Worm (Caenorhabditis elegans) whole organism, L1 larva: ENCODE data around the gene hrg-4.

Source experiments
- Y116A8C.19 ChIP-seq: sonication (generic microtip); optimal IDR thresholded peaks from 2 replicates; lab custom pipeline; 2016; ENCODE audit warnings: missing compliant biosample characterization, missing genetic modification characterization, borderline replicate concordance
- aly-2 ChIP-seq: fragments of 150-350 bp; optimal IDR thresholded peaks from 2 replicates; lab custom pipeline; 2014; ENCODE audit warnings: missing biosample characterization, missing genetic modification characterization
- ama-1 ChIP-seq: fragments of 150-350 bp; optimal IDR thresholded peaks from 2 replicates; lab custom pipeline; 2014
- blmp-1 ChIP-seq: fragments of 150-350 bp; optimal IDR thresholded peaks from 2 replicates; lab custom pipeline; 2014; ENCODE audit warnings: missing biosample characterization, missing genetic modification characterization
- ceh-8 ChIP-seq: fragments of 200-800 bp; sonication (Bioruptor generic); optimal IDR thresholded peaks from 2 replicates; lab custom pipeline; 2018; ENCODE audit warnings: mild to moderate bottlenecking, missing genetic modification characterization, moderate library complexity, missing compliant biosample characterization
- ceh-90 ChIP-seq: sonication (generic microtip); optimal IDR thresholded peaks from 2 replicates; lab custom pipeline; 2016; ENCODE audit warnings: missing genetic modification characterization, missing compliant biosample characterization
- dpl-1 ChIP-seq, 3 experiments: fragments of 150-350 bp in 2 of 3; sonication (generic microtip) in 1 of 3; optimal IDR thresholded peaks; 2 replicates each; lab custom pipeline; 2014 to 2017; ENCODE audit warnings: missing biosample characterization in 3 of 3, missing genetic modification characterization in 3 of 3, missing genetic modification reagents in 3 of 3
- efl-1 ChIP-seq, 4 experiments: fragments of 150-350 bp; optimal IDR thresholded peaks in 3 of 4; peaks in 1 of 4; 1 replicate in 1 of 4; 2 replicates in 3 of 4; lab custom pipeline; 2014; ENCODE audit warnings: missing biosample characterization in 2 of 4, missing genetic modification characterization in 2 of 4, missing genetic modification reagents in 2 of 4
- elt-3 ChIP-seq, 6 experiments: fragments of 150-350 bp in 1 of 6; sonication (generic microtip); optimal IDR thresholded peaks; 2 replicates each; lab custom pipeline; 2017 to 2018; ENCODE audit warnings: missing biosample characterization in 6 of 6, missing genetic modification characterization in 6 of 6, inconsistent platforms in 1 of 6
- fkh-10 ChIP-seq: sonication (generic microtip); optimal IDR thresholded peaks from 2 replicates; lab custom pipeline; 2017; ENCODE audit warnings: missing biosample characterization, missing genetic modification reagents, missing genetic modification characterization
- fos-1 ChIP-seq: fragments of 150-350 bp; optimal IDR thresholded peaks from 2 replicates; lab custom pipeline; 2014; ENCODE audit warnings: missing biosample characterization, missing genetic modification characterization
- hlh-17 ChIP-seq: fragments of 200-800 bp; sonication (Bioruptor generic); optimal IDR thresholded peaks from 2 replicates; lab custom pipeline; 2018; ENCODE audit warnings: missing genetic modification characterization, mild to moderate bottlenecking, missing compliant biosample characterization, moderate library complexity, borderline replicate concordance
- hpl-2 ChIP-seq: fragments of 150-350 bp; optimal IDR thresholded peaks from 2 replicates; lab custom pipeline; 2014; ENCODE audit warnings: missing biosample characterization, missing genetic modification reagents, missing genetic modification characterization
- isw-1 ChIP-seq: fragments of 200-800 bp; sonication (Bioruptor generic); IDR thresholded peaks from 2 replicates; pipeline ENCODE4 v1.3.6; 2022; ENCODE audit warnings: missing genetic modification characterization, missing compliant biosample characterization
- jun-1 ChIP-seq: fragments of 150-350 bp; optimal IDR thresholded peaks from 2 replicates; lab custom pipeline; 2014; ENCODE audit warnings: missing biosample characterization, missing genetic modification reagents, missing genetic modification characterization
- lin-13 ChIP-seq: fragments of 150-350 bp; optimal IDR thresholded peaks from 2 replicates; lab custom pipeline; 2014; ENCODE audit warnings: missing biosample characterization, missing genetic modification reagents, missing genetic modification characterization
- lin-14 ChIP-seq: fragments of 200-800 bp; sonication (Bioruptor generic); optimal IDR thresholded peaks from 2 replicates; lab custom pipeline; 2018; ENCODE audit warnings: mild to moderate bottlenecking, missing genetic modification characterization, moderate library complexity, missing compliant biosample characterization
- lin-35 ChIP-seq, 2 experiments: fragments of 150-350 bp; optimal IDR thresholded peaks; 2 replicates each; lab custom pipeline; 2014; ENCODE audit warnings: missing biosample characterization in 2 of 2, missing genetic modification characterization in 2 of 2, missing genetic modification reagents in 2 of 2
- lin-39 ChIP-seq: fragments of 150-350 bp; optimal IDR thresholded peaks from 2 replicates; lab custom pipeline; 2014; ENCODE audit warnings: missing biosample characterization, missing genetic modification reagents, missing genetic modification characterization
- lsy-2 ChIP-seq, 2 experiments: fragments of 150-350 bp; optimal IDR thresholded peaks; 2 replicates each; lab custom pipeline; 2014; ENCODE audit warnings: missing biosample characterization in 2 of 2, missing genetic modification characterization in 2 of 2
- mdl-1 ChIP-seq, 2 experiments: fragments of 150-350 bp; optimal IDR thresholded peaks; 2 replicates each; lab custom pipeline; 2014 to 2017; ENCODE audit warnings: missing biosample characterization in 2 of 2, missing genetic modification characterization in 2 of 2, inconsistent platforms in 1 of 2
- mep-1 ChIP-seq: fragments of 150-350 bp; optimal IDR thresholded peaks from 2 replicates; lab custom pipeline; 2014; ENCODE audit warnings: missing biosample characterization, missing genetic modification characterization
- nhr-11 ChIP-seq: fragments of 150-350 bp; optimal IDR thresholded peaks from 2 replicates; lab custom pipeline; 2014; ENCODE audit warnings: missing biosample characterization, missing genetic modification characterization
- nhr-20 ChIP-seq: sonication (generic microtip); optimal IDR thresholded peaks from 2 replicates; lab custom pipeline; 2016; ENCODE audit warnings: mild to moderate bottlenecking, missing genetic modification characterization, missing compliant biosample characterization
- nhr-237 ChIP-seq: fragments of 150-350 bp; optimal IDR thresholded peaks from 2 replicates; lab custom pipeline; 2014; ENCODE audit warnings: missing biosample characterization, missing genetic modification characterization
- nhr-28 ChIP-seq: fragments of 150-350 bp; optimal IDR thresholded peaks from 2 replicates; lab custom pipeline; 2014; ENCODE audit warnings: missing biosample characterization, missing genetic modification characterization
- nhr-47 ChIP-seq: sonication (generic microtip); optimal IDR thresholded peaks from 2 replicates; lab custom pipeline; 2016; ENCODE audit warnings: mild to moderate bottlenecking, missing genetic modification characterization, moderate library complexity, missing compliant biosample characterization
- nhr-71 ChIP-seq: sonication (generic microtip); optimal IDR thresholded peaks from 2 replicates; lab custom pipeline; 2016; ENCODE audit warnings: mild to moderate bottlenecking, missing genetic modification characterization, moderate library complexity, missing compliant biosample characterization
- nhr-85 ChIP-seq: sonication (generic microtip); peaks from one replicate; lab custom pipeline; 2016; ENCODE audit warnings: missing genetic modification characterization, inconsistent platforms, missing compliant biosample characterization
- rnt-1 ChIP-seq: sonication (generic microtip); optimal IDR thresholded peaks from 2 replicates; lab custom pipeline; 2016; ENCODE audit warnings: mild to moderate bottlenecking, missing genetic modification characterization, moderate library complexity, missing compliant biosample characterization
- skn-1 ChIP-seq: fragments of 150-350 bp; optimal IDR thresholded peaks from 2 replicates; lab custom pipeline; 2014; ENCODE audit warnings: missing biosample characterization, missing genetic modification characterization
- snpc-4 ChIP-seq: fragments of 150-350 bp; optimal IDR thresholded peaks from 2 replicates; lab custom pipeline; 2014; ENCODE audit warnings: missing biosample characterization, missing genetic modification characterization
- snu-23 ChIP-seq: sonication (generic microtip); optimal IDR thresholded peaks from 2 replicates; lab custom pipeline; 2016; ENCODE audit warnings: missing genetic modification characterization, missing compliant biosample characterization
- swsn-7 ChIP-seq: sonication (generic microtip); optimal IDR thresholded peaks from 2 replicates; lab custom pipeline; 2016; ENCODE audit warnings: missing genetic modification characterization, missing compliant biosample characterization
- tbx-2 ChIP-seq: sonication (generic microtip); optimal IDR thresholded peaks from 2 replicates; lab custom pipeline; 2016; ENCODE audit warnings: missing genetic modification characterization, missing compliant biosample characterization
- vab-15 ChIP-seq: sonication (generic microtip); optimal IDR thresholded peaks from 2 replicates; lab custom pipeline; 2017; ENCODE audit warnings: missing genotype, mild to moderate bottlenecking, missing genetic modification characterization, missing compliant biosample characterization
- xbp-1 ChIP-seq: sonication (generic microtip); optimal IDR thresholded peaks from 2 replicates; lab custom pipeline; 2016; ENCODE audit warnings: missing genetic modification characterization, missing compliant biosample characterization
- zip-4 ChIP-seq: fragments of 200-800 bp; sonication (Bioruptor generic); optimal IDR thresholded peaks from 2 replicates; lab custom pipeline; 2018; ENCODE audit warnings: mild to moderate bottlenecking, missing genetic modification characterization, moderate library complexity, missing compliant biosample characterization

Gene hrg-4

DNA sequence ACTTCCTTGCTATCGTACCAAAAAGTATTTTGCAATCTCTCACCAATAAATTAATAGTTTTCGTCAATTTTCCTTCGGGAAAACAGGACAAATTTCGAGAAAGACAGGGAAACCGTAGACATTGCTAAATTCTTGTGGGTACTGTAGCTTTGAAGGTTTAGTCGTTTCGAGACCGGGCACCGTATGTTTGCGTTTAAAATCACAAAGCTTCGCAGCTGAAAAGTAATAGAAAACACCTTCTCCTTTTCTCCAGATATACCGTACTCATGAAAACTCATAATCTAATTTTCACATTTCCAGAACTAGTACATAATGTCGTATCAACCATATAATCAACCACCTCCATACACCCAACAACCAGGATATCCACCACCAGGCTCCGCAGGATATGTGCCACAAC is 21.8 kb downstream of the hrg-4 start, which contains the start of gene F13H10.6:
Gene F13H10.6 (plus strand): TSS at position 301 of the 400 bp plus-strand sequence.
- TF ChIP-seq jun-1 (no peak), isw-1 (GFP tag; lab: Robert Waterston, UW) (no peak), snpc-4 (tag; lab: Kevin White, UChicago) (no peak), aly-2 (no peak), lin-13 (GFP tag; lab: Kevin White, UChicago) (no peak), nhr-237 (tag; lab: Kevin White, UChicago) (no peak), nhr-47 (no peak), fos-1 (tag; lab: Kevin White, UChicago) (no peak), zip-4 (GFP tag; lab: Kevin White, UChicago) (no peak), mdl-1 (tag; optimal IDR thresholded peaks at IDR 0.05; lab: Kevin White, UChicago) (no peak), lin-39 (tag; lab: Kevin White, UChicago) (no peak), hlh-17 (GFP tag; lab: Kevin White, UChicago) (no peak), mep-1 (tag; lab: Kevin White, UChicago) (no peak)
- TF ChIP-seq, all 84 proteins: peak for 0

DNA sequence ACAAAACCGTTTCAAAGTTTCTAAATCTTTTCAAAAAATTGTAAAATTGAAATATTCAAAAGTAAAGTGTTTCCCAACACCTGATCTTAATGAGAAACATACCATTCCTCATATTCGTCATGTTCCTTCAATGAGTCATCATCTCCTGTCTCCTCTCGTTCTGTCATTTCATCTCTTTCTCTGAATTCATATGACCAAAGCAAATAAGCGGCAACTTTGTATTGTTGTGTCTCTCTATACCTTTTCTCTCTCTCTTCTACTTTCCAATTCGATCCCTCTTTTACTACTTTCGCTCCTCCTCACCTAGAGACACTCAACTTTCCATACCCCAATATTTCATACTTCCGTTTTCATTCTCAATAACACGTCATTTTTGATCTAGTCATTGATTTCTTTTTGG is 22.5 kb downstream of the hrg-4 start:
- TF ChIP-seq jun-1 (peak; percentile 43), efl-1 (optimal IDR thresholded peaks at IDR 0.05; lab: Kevin White, UChicago) (peak; percentile 19 to 22), efl-1 (GFP tag; optimal IDR thresholded peaks at IDR 0.05 in 1 of 2; lab: Kevin White, UChicago) (peak in 1 of 2 experiments; percentile 20), ama-1 (lab: Kevin White, UChicago) (no peak), nhr-237 (tag; lab: Kevin White, UChicago) (peak; percentile 37), nhr-11 (tag; lab: Kevin White, UChicago) (no peak), snu-23 (GFP tag; lab: Kevin White, UChicago) (peak; percentile 70), rnt-1 (tag; lab: Kevin White, UChicago) (peak; percentile 19), skn-1 (tag; lab: Kevin White, UChicago) (peak; percentile 41), elt-3 (tag; optimal IDR thresholded peaks at IDR 0.05; lab: Kevin White, UChicago) (peak in 1 of 6 experiments; percentile 54), lsy-2 (tag; optimal IDR thresholded peaks at IDR 0.05; lab: Kevin White, UChicago) (peak; percentile 5 to 52), lin-35 (GFP tag; optimal IDR thresholded peaks at IDR 0.05; lab: Kevin White, UChicago) (peak in 1 of 2 experiments; percentile 33), hpl-2 (GFP tag; lab: Kevin White, UChicago) (no peak), tbx-2 (tag; lab: Kevin White, UChicago) (peak; percentile 12), lin-14 (GFP tag; lab: Kevin White, UChicago) (peak; percentile 78), ceh-90 (tag; lab: Kevin White, UChicago) (no peak), Y116A8C.19 (no peak), dpl-1 (GFP tag; optimal IDR thresholded peaks at IDR 0.05; lab: Kevin White, UChicago) (peak in 2 of 3 experiments; percentile 13 to 18), nhr-20 (tag; lab: Kevin White, UChicago) (peak; percentile 38), fkh-10 (GFP tag; lab: Kevin White, UChicago) (no peak), fos-1 (tag; lab: Kevin White, UChicago) (peak; percentile 76), vab-15 (tag; lab: Kevin White, UChicago) (no peak), nhr-71 (peak; percentile 41), xbp-1 (tag; lab: Kevin White, UChicago) (peak; percentile 11), ceh-8 (GFP tag; lab: Kevin White, UChicago) (no peak), nhr-85 (tag; lab: Kevin White, UChicago) (peak; percentile 88), swsn-7 (peak; percentile 1), hlh-17 (GFP tag; lab: Kevin White, UChicago) (no peak), blmp-1 (tag; lab: Kevin White, UChicago) (peak; percentile 96)
- TF ChIP-seq, all 84 proteins: peak for 19

DNA sequence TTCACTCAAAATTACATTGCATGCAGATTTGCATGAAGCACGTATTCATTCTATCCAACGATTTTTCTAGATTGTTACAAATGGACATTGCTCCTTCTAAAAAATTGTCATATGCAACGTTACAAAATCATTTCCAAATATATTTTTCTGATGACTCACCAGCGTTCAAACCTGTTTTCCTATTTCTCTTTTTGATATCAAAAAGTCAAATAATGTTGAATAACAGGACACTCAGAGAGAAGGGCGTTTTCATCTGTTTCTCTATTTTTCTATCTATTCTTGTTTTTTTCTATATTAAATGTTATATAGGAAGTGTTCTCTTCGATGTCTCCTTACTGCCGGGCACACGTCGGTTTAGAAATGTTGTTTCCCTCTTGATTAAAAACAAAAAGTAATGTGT is 23.9 kb downstream of the hrg-4 start:
- TF ChIP-seq lin-14 (GFP tag; lab: Kevin White, UChicago) = peak; percentile 11
- TF ChIP-seq lin-39 (tag; lab: Kevin White, UChicago) = no peak
- TF ChIP-seq nhr-28 (tag; lab: Kevin White, UChicago) = no peak
- TF ChIP-seq elt-3 (tag; optimal IDR thresholded peaks at IDR 0.05; lab: Kevin White, UChicago) = peak in 1 of 6 experiments; percentile 30
- peak; percentile 9 for TF ChIP-seq blmp-1 (tag; lab: Kevin White, UChicago)
- TF ChIP-seq fos-1 (tag; lab: Kevin White, UChicago) = peak; percentile 29
